Worm (Caenorhabditis elegans) whole organism, L4/young adult: ENCODE results near the gene wht-1.

ENCODE experiments used
- W03F9.2 ChIP-seq: fragments of 150-350 bp; optimal IDR thresholded peaks from 2 replicates; lab custom pipeline; 2014; ENCODE audit warnings: missing biosample characterization, missing genetic modification characterization
- dao-5 ChIP-seq: sonication (generic microtip); optimal IDR thresholded peaks from 2 replicates; lab custom pipeline; 2016; ENCODE audit warnings: missing genotype, missing genetic modification characterization, moderate library complexity, missing compliant biosample characterization
- him-1 ChIP-seq: sonication (generic microtip); optimal IDR thresholded peaks from 2 replicates; lab custom pipeline; 2016; ENCODE audit warnings: missing genotype, missing genetic modification reagents, missing genetic modification characterization, missing compliant biosample characterization

DNA sequence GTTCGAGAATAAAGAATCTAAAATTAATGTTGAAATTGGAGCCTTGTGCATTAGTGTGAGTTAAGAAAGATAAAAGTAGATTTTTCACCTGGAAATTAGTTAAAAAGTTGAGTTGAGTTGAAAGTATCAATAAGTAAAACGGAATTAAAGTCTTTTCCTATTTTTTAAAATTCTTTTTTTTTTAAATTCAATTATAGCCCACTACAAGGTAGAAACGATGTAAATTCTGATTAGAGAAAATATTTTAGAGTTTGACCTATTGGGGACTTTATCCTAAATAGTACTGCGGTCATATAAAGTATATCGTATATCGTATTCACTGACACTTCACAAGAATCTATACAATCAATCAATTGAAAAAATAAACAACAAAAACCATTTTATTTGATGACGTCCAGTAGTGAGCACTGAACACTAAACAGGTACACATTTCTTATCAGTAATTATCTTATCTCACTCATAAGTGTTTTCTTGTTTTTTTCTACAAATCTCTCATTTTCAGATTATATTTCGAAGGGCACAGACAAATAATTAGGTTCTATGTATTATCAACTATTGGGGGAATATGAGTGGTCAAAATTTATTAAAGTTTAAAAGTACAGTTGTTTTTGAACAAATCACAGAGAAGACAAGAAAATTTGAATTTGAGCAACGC lies at the start of gene wht-1:
- TF ChIP-seq W03F9.2 (tag; lab: Kevin White, UChicago), result no peak
- TF ChIP-seq dao-5 (tag; lab: Kevin White, UChicago), result no peak
- no peak for TF ChIP-seq him-1 (tag; lab: Kevin White, UChicago)
